Fruit fly (Drosophila melanogaster) whole organism, embryonic: ENCODE results near the gene CG43181.

Source experiments
- Asciz ChIP-seq: fragments of 200-800 bp; sonication (Bioruptor generic); optimal IDR thresholded peaks from 2 replicates; lab custom pipeline; 2017; ENCODE audit warnings: missing biosample characterization, mild to moderate bottlenecking, missing genetic modification characterization, missing genetic modification reagents
- CG10431 ChIP-seq: fragments of 200-800 bp; sonication (Bioruptor generic); optimal IDR thresholded peaks from 3 replicates; lab custom pipeline; 2018; ENCODE audit warnings: missing biosample characterization, mild to moderate bottlenecking, missing genetic modification characterization
- CG10462 ChIP-seq: fragments of 200-800 bp; sonication (Bioruptor generic); optimal IDR thresholded peaks from 2 replicates; lab custom pipeline; 2016; ENCODE audit warnings: missing biosample characterization, missing genetic modification characterization
- CG12236 ChIP-seq: fragments of 200-800 bp; sonication (Bioruptor generic); optimal IDR thresholded peaks from 2 replicates; lab custom pipeline; 2016; ENCODE audit warnings: missing biosample characterization, missing genetic modification characterization
- CG13424 ChIP-seq: fragments of 200-800 bp; sonication (Bioruptor generic); optimal IDR thresholded peaks from 2 replicates; lab custom pipeline; 2019; ENCODE audit warnings: missing biosample characterization, mild to moderate bottlenecking, missing genetic modification characterization, moderate library complexity
- CG14050 ChIP-seq: fragments of 200-800 bp; sonication (Bioruptor generic); IDR thresholded peaks from 3 replicates; pipeline ENCODE4 v1.3.6; 2022; ENCODE audit warnings: missing biosample characterization, missing genetic modification characterization
- CG15011 ChIP-seq: fragments of 200-800 bp; sonication (Bioruptor generic); optimal IDR thresholded peaks from 3 replicates; lab custom pipeline; 2018; ENCODE audit warnings: missing biosample characterization, mild to moderate bottlenecking, missing genetic modification characterization
- CG17186 ChIP-seq: fragments of 200-800 bp; sonication (Bioruptor generic); optimal IDR thresholded peaks from 3 replicates; lab custom pipeline; 2017; ENCODE audit warnings: missing biosample characterization, missing genetic modification reagents, missing genetic modification characterization
- CG17328 ChIP-seq: fragments of 200-800 bp; sonication (Bioruptor generic); IDR thresholded peaks from 2 replicates; pipeline ENCODE4 v1.3.6; 2022; ENCODE audit warnings: missing biosample characterization, missing genetic modification characterization
- CG17612 ChIP-seq: fragments of 200-800 bp; sonication (Bioruptor generic); IDR thresholded peaks from 2 replicates; pipeline ENCODE4 v1.3.6; 2022; ENCODE audit warnings: missing biosample characterization, missing genetic modification characterization
- CG18599 ChIP-seq: fragments of 200-800 bp; sonication (Bioruptor generic); optimal IDR thresholded peaks from 3 replicates; lab custom pipeline; 2017; ENCODE audit warnings: missing biosample characterization, missing genetic modification characterization, mild to moderate bottlenecking, moderate library complexity, missing genetic modification reagents
- CG2116 ChIP-seq: fragments of 200-800 bp; sonication (Bioruptor generic); optimal IDR thresholded peaks from 3 replicates; lab custom pipeline; 2018; ENCODE audit warnings: missing biosample characterization, mild to moderate bottlenecking, missing genetic modification characterization
- CG2202 ChIP-seq: fragments of 200-800 bp; sonication (Bioruptor generic); optimal IDR thresholded peaks from 2 replicates; lab custom pipeline; 2018; ENCODE audit warnings: missing biosample characterization, mild to moderate bottlenecking, missing genetic modification characterization
- CG30020 ChIP-seq: fragments of 200-800 bp; optimal IDR thresholded peaks from 2 replicates; lab custom pipeline; 2019; ENCODE audit warnings: missing biosample characterization, mild to moderate bottlenecking, missing genetic modification characterization, moderate library complexity
- CG34224 ChIP-seq: fragments of 200-800 bp; sonication (Bioruptor generic); IDR thresholded peaks from 3 replicates; pipeline ENCODE4 v1.3.6; 2022; ENCODE audit warnings: missing biosample characterization, missing genetic modification characterization; ENCODE audit not compliant: partially characterized antibody
- CG4820 ChIP-seq: fragments of 200-800 bp; sonication (Bioruptor generic); optimal IDR thresholded peaks from 3 replicates; lab custom pipeline; 2016; ENCODE audit warnings: missing biosample characterization, missing genetic modification characterization
- CG6813 ChIP-seq: fragments of 200-800 bp; sonication (Bioruptor generic); optimal IDR thresholded peaks from 2 replicates; lab custom pipeline; 2017; ENCODE audit warnings: missing biosample characterization, missing genetic modification characterization, mild to moderate bottlenecking, moderate library complexity, missing genetic modification reagents
- CG7357 ChIP-seq: fragments of 200-800 bp; sonication (Bioruptor generic); IDR thresholded peaks from 3 replicates; pipeline ENCODE4 v1.3.6; 2022; ENCODE audit warnings: missing biosample characterization, missing genetic modification characterization
- CG9727 ChIP-seq: fragments of 200-800 bp; sonication (Bioruptor generic); optimal IDR thresholded peaks from 3 replicates; lab custom pipeline; 2017; ENCODE audit warnings: missing biosample characterization, mild to moderate bottlenecking, missing genetic modification characterization
- CG9817 ChIP-seq: fragments of 200-800 bp; sonication (Bioruptor generic); optimal IDR thresholded peaks from 2 replicates; lab custom pipeline; 2018; ENCODE audit warnings: missing biosample characterization, mild to moderate bottlenecking, missing genetic modification characterization, moderate library complexity
- CoRest ChIP-seq: fragments of 200-800 bp; sonication (Bioruptor generic); optimal IDR thresholded peaks from 3 replicates; lab custom pipeline; 2018; ENCODE audit warnings: missing biosample characterization, mild to moderate bottlenecking, missing genetic modification characterization, moderate library complexity
- Dip3 ChIP-seq: fragments of 200-800 bp; sonication (Bioruptor generic); optimal IDR thresholded peaks from 3 replicates; lab custom pipeline; 2016; ENCODE audit warnings: missing biosample characterization, missing genetic modification characterization
- Doc3 ChIP-seq: fragments of 200-800 bp; sonication (Bioruptor generic); IDR thresholded peaks from 3 replicates; pipeline ENCODE4 v1.3.6; 2022; ENCODE audit warnings: missing biosample characterization, missing genetic modification characterization; ENCODE audit not compliant: partially characterized antibody
- Dref ChIP-seq: fragments of 200-800 bp; sonication (Bioruptor generic); IDR thresholded peaks from 2 replicates; pipeline ENCODE4 v1.3.6; 2022; ENCODE audit warnings: missing biosample characterization, missing genetic modification characterization
- Fer2 ChIP-seq: fragments of 200-800 bp; sonication (Bioruptor generic); optimal IDR thresholded peaks from 2 replicates; lab custom pipeline; 2018; ENCODE audit warnings: missing biosample characterization, mild to moderate bottlenecking, missing genetic modification characterization, moderate library complexity
- Hey ChIP-seq: fragments of 200-800 bp; sonication (Bioruptor generic); optimal IDR thresholded peaks from 3 replicates; lab custom pipeline; 2018; ENCODE audit warnings: missing biosample characterization, mild to moderate bottlenecking, missing genetic modification characterization
- Lim3 ChIP-seq: fragments of 200-800 bp; sonication (Bioruptor generic); IDR thresholded peaks from 2 replicates; pipeline ENCODE4 v1.3.6; 2022; ENCODE audit warnings: missing biosample characterization, missing genetic modification characterization
- Ravus ChIP-seq: fragments of 200-800 bp; sonication (Bioruptor generic); IDR thresholded peaks from 2 replicates; pipeline ENCODE4 v1.3.6; 2022; ENCODE audit warnings: missing biosample characterization, missing genetic modification characterization
- Scr ChIP-seq: fragments of 200-800 bp; sonication (Bioruptor generic); IDR thresholded peaks from 2 replicates; pipeline ENCODE4 v1.3.6; 2022; ENCODE audit warnings: missing biosample characterization, missing genetic modification characterization; ENCODE audit not compliant: partially characterized antibody
- Spps ChIP-seq: fragments of 200-800 bp; sonication (Bioruptor generic); optimal IDR thresholded peaks from 2 replicates; lab custom pipeline; 2018; ENCODE audit warnings: missing biosample characterization, mild to moderate bottlenecking, missing genetic modification characterization
- Taf1 ChIP-seq: fragments of 200-800 bp; sonication (Bioruptor generic); IDR thresholded peaks from 2 replicates; pipeline ENCODE4 v1.3.6; 2022; ENCODE audit warnings: missing biosample characterization, missing genetic modification characterization
- Xbp1 ChIP-seq: fragments of 200-800 bp; sonication (Bioruptor generic); optimal IDR thresholded peaks from 3 replicates; lab custom pipeline; 2016; ENCODE audit warnings: missing biosample characterization, mild to moderate bottlenecking, missing genetic modification characterization
- al ChIP-seq: fragments of 200-800 bp; sonication (Bioruptor generic); IDR thresholded peaks from 2 replicates; pipeline ENCODE4 v1.3.6; 2022; ENCODE audit warnings: missing biosample characterization, missing genetic modification characterization
- az2 ChIP-seq: fragments of 200-800 bp; sonication (Bioruptor generic); optimal IDR thresholded peaks from 3 replicates; lab custom pipeline; 2016; ENCODE audit warnings: missing biosample characterization, missing genetic modification characterization
- bcd ChIP-seq: fragments of 200-800 bp; sonication (Bioruptor generic); optimal IDR thresholded peaks from 2 replicates; lab custom pipeline; 2017; ENCODE audit warnings: missing biosample characterization, mild to moderate bottlenecking, missing genetic modification characterization
- cas ChIP-seq: fragments of 200-800 bp; sonication (Bioruptor generic); IDR thresholded peaks from 2 replicates; pipeline ENCODE4 v1.3.6; 2022; ENCODE audit warnings: missing biosample characterization, missing genetic modification characterization
- danr ChIP-seq: fragments of 200-800 bp; sonication (Bioruptor generic); IDR thresholded peaks from 2 replicates; pipeline ENCODE4 v1.3.6; 2022; ENCODE audit warnings: missing biosample characterization, missing genetic modification characterization
- dmrt11E ChIP-seq: fragments of 200-800 bp; sonication (Bioruptor generic); optimal IDR thresholded peaks from 3 replicates; lab custom pipeline; 2018; ENCODE audit warnings: missing biosample characterization, mild to moderate bottlenecking, missing genetic modification characterization, moderate library complexity
- ems ChIP-seq: fragments of 200-800 bp; sonication (Bioruptor generic); optimal IDR thresholded peaks from 3 replicates; lab custom pipeline; 2016; ENCODE audit warnings: missing biosample characterization, missing genetic modification characterization
- esg ChIP-seq: fragments of 200-800 bp; sonication (Bioruptor generic); conservative IDR thresholded peaks from 2 replicates; pipeline ENCODE4 v1.3.6; 2022; ENCODE audit warnings: missing biosample characterization, missing genetic modification characterization
- gcm ChIP-seq: fragments of 200-800 bp; sonication (Bioruptor generic); optimal IDR thresholded peaks from 2 replicates; lab custom pipeline; 2019; ENCODE audit warnings: missing biosample characterization, mild to moderate bottlenecking, missing genetic modification characterization, moderate library complexity
- gfzf ChIP-seq: fragments of 200-800 bp; sonication (Bioruptor generic); optimal IDR thresholded peaks from 2 replicates; lab custom pipeline; 2016; ENCODE audit warnings: missing biosample characterization, mild to moderate bottlenecking, missing genetic modification characterization, moderate library complexity
- lilli ChIP-seq: fragments of 200-800 bp; sonication (Bioruptor generic); optimal IDR thresholded peaks from 3 replicates; lab custom pipeline; 2016; ENCODE audit warnings: missing biosample characterization, missing genetic modification characterization
- lmd ChIP-seq: fragments of 200-800 bp; sonication (Bioruptor generic); IDR thresholded peaks from 2 replicates; pipeline ENCODE4 v1.3.6; 2022; ENCODE audit warnings: missing biosample characterization, missing genetic modification characterization
- nerfin-1 ChIP-seq: fragments of 200-800 bp; sonication (Bioruptor generic); optimal IDR thresholded peaks from 3 replicates; lab custom pipeline; 2019; ENCODE audit warnings: missing biosample characterization, mild to moderate bottlenecking, missing genetic modification characterization, moderate library complexity
- ranshi ChIP-seq: fragments of 200-800 bp; sonication (Bioruptor generic); IDR thresholded peaks from 2 replicates; pipeline ENCODE4 v1.3.6; 2022; ENCODE audit warnings: missing biosample characterization, missing genetic modification characterization
- salm ChIP-seq: fragments of 200-800 bp; sonication (Bioruptor generic); optimal IDR thresholded peaks from 2 replicates; lab custom pipeline; 2018; ENCODE audit warnings: missing biosample characterization, mild to moderate bottlenecking, missing genetic modification characterization
- sna ChIP-seq: fragments of 200-800 bp; sonication (Bioruptor generic); IDR thresholded peaks from 2 replicates; pipeline ENCODE4 v1.3.6; 2022; ENCODE audit warnings: missing biosample characterization, missing genetic modification characterization; ENCODE audit not compliant: partially characterized antibody
- stc ChIP-seq: fragments of 200-800 bp; sonication (Bioruptor generic); IDR thresholded peaks from 2 replicates; pipeline ENCODE4 v1.3.6; 2022; ENCODE audit warnings: missing biosample characterization, missing genetic modification characterization
- trem ChIP-seq: fragments of 200-800 bp; optimal IDR thresholded peaks from 3 replicates; lab custom pipeline; 2019; ENCODE audit warnings: missing biosample characterization, mild to moderate bottlenecking, missing genetic modification characterization, moderate library complexity

Gene CG43181

dm6 chrX:338123-338527, 12.2 kb upstream of the CG43181 start (continued):
- TF ChIP-seq CG2202 (tag; lab: Kevin White, UChicago) (peak; percentile 40), nerfin-1 (tag; lab: Kevin White, UChicago) (peak; percentile 77), Scr (GFP tag; lab: Robert Waterston, UW) (no peak), CG18599 (GFP tag; lab: Kevin White, UChicago) (peak; percentile 78), trem (peak; percentile 59), Ravus (GFP tag; lab: Robert Waterston, UW) (no peak), esg (GFP tag; lab: Robert Waterston, UW) (0 out of 2 replicates have a peak, but pooled peaks have one; percentile 47), Hey (no peak), Dip3 (GFP tag; lab: Kevin White, UChicago) (no peak), salm (tag; lab: Kevin White, UChicago) (peak; percentile 78), Lim3 (GFP tag; lab: Robert Waterston, UW) (no peak), CG34224 (GFP tag; lab: Robert Waterston, UW) (no peak), CG17186 (GFP tag; lab: Kevin White, UChicago) (no peak), CG10431 (GFP tag; lab: Kevin White, UChicago) (no peak), al (GFP tag; lab: Robert Waterston, UW) (0 out of 2 replicates have a peak, but pooled peaks have one; percentile 20), dmrt11E (tag; lab: Kevin White, UChicago) (peak; percentile 76), Dref (no peak), CG9817 (tag; lab: Kevin White, UChicago) (peak; percentile 33), CG14050 (GFP tag; lab: Robert Waterston, UW) (peak; percentile 30; the same call in 1 of the 3 replicates), lmd (GFP tag; lab: Robert Waterston, UW) (peak; percentile 64), Taf1 (GFP tag; lab: Robert Waterston, UW) (no peak), CG9727 (GFP tag; lab: Kevin White, UChicago) (peak; percentile 82), CG17612 (GFP tag; lab: Robert Waterston, UW) (no peak), lilli (GFP tag; lab: Kevin White, UChicago) (no peak), CG6813 (peak; percentile 74), CG30020 (tag; lab: Kevin White, UChicago) (peak; percentile 59), ranshi (peak; percentile 60), CG15011 (no peak), az2 (GFP tag; lab: Kevin White, UChicago) (peak; percentile 11), gcm (GFP tag; lab: Kevin White, UChicago) (peak; percentile 90), sna (no peak), Fer2 (peak; percentile 48), CG7357 (GFP tag; lab: Robert Waterston, UW) (peak; percentile 40; the same call in 1 of the 3 replicates), Spps (peak; percentile 59), CG4820 (GFP tag; lab: Kevin White, UChicago) (peak; percentile 22), CG13424 (tag; lab: Kevin White, UChicago) (peak; percentile 91), CG10462 (peak; percentile 16), Asciz (peak; percentile 73), stc (GFP tag; lab: Robert Waterston, UW) (peak; percentile 75), Xbp1 (GFP tag; lab: Kevin White, UChicago) (peak; percentile 46), CG2116 (GFP tag; lab: Kevin White, UChicago) (peak; percentile 7), gfzf (GFP tag; lab: Kevin White, UChicago) (no peak), danr (GFP tag; lab: Robert Waterston, UW) (peak; percentile 50; the same call in 1 of the 2 replicates), ems (GFP tag; lab: Kevin White, UChicago) (no peak), CG12236 (GFP tag; lab: Kevin White, UChicago) (no peak), Doc3 (GFP tag; lab: Robert Waterston, UW) (no peak), bcd (GFP tag; lab: Kevin White, UChicago) (peak; percentile 63), CoRest (tag; lab: Kevin White, UChicago) (peak; percentile 91), CG17328 (GFP tag; lab: Robert Waterston, UW) (peak; percentile 58; the same call in 1 of the 2 replicates), cas (no peak)
